Worm (Caenorhabditis elegans) whole organism, L4 larva: ENCODE results near the gene nspc-16.

Experiments used
- F10B5.3 ChIP-seq: sonication (generic microtip); optimal IDR thresholded peaks from 2 replicates; lab custom pipeline; 2016; ENCODE audit warnings: mild to moderate bottlenecking, missing genetic modification characterization, missing compliant biosample characterization
- F37D6.2 ChIP-seq: sonication (generic microtip); optimal IDR thresholded peaks from 2 replicates; lab custom pipeline; 2016; ENCODE audit warnings: mild to moderate bottlenecking, missing genetic modification characterization, missing compliant biosample characterization
- F49E8.2 ChIP-seq: sonication (generic microtip); optimal IDR thresholded peaks from 2 replicates; lab custom pipeline; 2016; ENCODE audit warnings: missing compliant biosample characterization, mild to moderate bottlenecking, missing genetic modification characterization, borderline replicate concordance
- T26A8.4 ChIP-seq: fragments of 200-800 bp; sonication (Bioruptor generic); IDR thresholded peaks from 2 replicates; pipeline ENCODE4 v1.3.6; 2022; ENCODE audit warnings: missing genetic modification characterization, missing compliant biosample characterization
- Y5F2A.4 ChIP-seq: fragments of 200-800 bp; sonication (Bioruptor generic); optimal IDR thresholded peaks from 2 replicates; lab custom pipeline; 2018; ENCODE audit warnings: mild to moderate bottlenecking, missing genetic modification characterization, missing compliant biosample characterization
- ZK337.2 ChIP-seq: fragments of 200-800 bp; sonication (Bioruptor generic); IDR thresholded peaks from 2 replicates; pipeline ENCODE4 v1.3.6; 2022; ENCODE audit warnings: missing genetic modification reagents, missing genetic modification characterization, missing compliant biosample characterization
- ZK546.5 ChIP-seq, 2 experiments: sonication (generic microtip); optimal IDR thresholded peaks; 2 replicates each; lab custom pipeline; 2017; ENCODE audit warnings: missing biosample characterization in 2 of 2, missing genetic modification characterization in 2 of 2
- aha-1 ChIP-seq: fragments of 150-350 bp; peaks from one replicate; lab custom pipeline; 2014; ENCODE audit warnings: missing biosample characterization, missing genetic modification characterization
- arid-1 ChIP-seq: fragments of 200-800 bp; sonication (Bioruptor generic); conservative IDR thresholded peaks from 2 replicates; pipeline ENCODE4 v1.3.6; 2022; ENCODE audit warnings: missing genetic modification reagents, missing genetic modification characterization, missing compliant biosample characterization
- ceh-20 ChIP-seq: fragments of 200-800 bp; sonication (Bioruptor generic); IDR thresholded peaks from 2 replicates; pipeline ENCODE4 v1.3.6; 2022; ENCODE audit warnings: missing genetic modification reagents, missing genetic modification characterization, missing compliant biosample characterization
- cey-2 ChIP-seq: sonication (generic microtip); optimal IDR thresholded peaks from 3 replicates; lab custom pipeline; 2017; ENCODE audit warnings: missing genetic modification characterization, mild to moderate bottlenecking, missing compliant biosample characterization, antibody characterized with exemption, borderline replicate concordance; ENCODE audit not compliant: insufficient read depth
- ctbp-1 ChIP-seq: fragments of 200-800 bp; sonication (Bioruptor generic); IDR thresholded peaks from 2 replicates; pipeline ENCODE4 v1.3.6; 2022; ENCODE audit warnings: missing genetic modification reagents, missing genetic modification characterization, missing compliant biosample characterization
- dmd-6 ChIP-seq: fragments of 200-800 bp; sonication (Bioruptor generic); IDR thresholded peaks from 2 replicates; pipeline ENCODE4 v1.3.6; 2022; ENCODE audit warnings: missing genetic modification reagents, missing genetic modification characterization, missing compliant biosample characterization
- dmd-8 ChIP-seq: fragments of 200-800 bp; sonication (Bioruptor generic); IDR thresholded peaks from 2 replicates; pipeline ENCODE4 v1.3.6; 2022; ENCODE audit warnings: missing genetic modification characterization, missing compliant biosample characterization
- dve-1 ChIP-seq: sonication (generic microtip); optimal IDR thresholded peaks from 2 replicates; lab custom pipeline; 2017; ENCODE audit warnings: antibody characterized with exemption, mild to moderate bottlenecking, missing genetic modification characterization, missing compliant biosample characterization; ENCODE audit not compliant: insufficient read depth
- egl-43 ChIP-seq: fragments of 200-800 bp; sonication (Bioruptor generic); IDR thresholded peaks from 2 replicates; pipeline ENCODE4 v1.3.6; 2022; ENCODE audit warnings: missing genetic modification reagents, missing genetic modification characterization, missing compliant biosample characterization
- gei-8 ChIP-seq: fragments of 200-800 bp; sonication (Bioruptor generic); optimal IDR thresholded peaks from 2 replicates; lab custom pipeline; 2018; ENCODE audit warnings: mild to moderate bottlenecking, missing genetic modification characterization, missing compliant biosample characterization
- hif-1 ChIP-seq, 2 experiments: sonication (generic microtip); optimal IDR thresholded peaks; 2 replicates each; lab custom pipeline; 2016 to 2017; ENCODE audit warnings: missing compliant biosample characterization in 2 of 2, missing genetic modification characterization in 2 of 2, missing genetic modification reagents in 2 of 2, missing genotype in 2 of 2, mild to moderate bottlenecking in 1 of 2
- hlh-11 ChIP-seq: fragments of 200-800 bp; sonication (Bioruptor generic); optimal IDR thresholded peaks from 2 replicates; lab custom pipeline; 2018; ENCODE audit warnings: mild to moderate bottlenecking, missing genetic modification characterization, missing compliant biosample characterization
- hlh-30 ChIP-seq: sonication (generic microtip); optimal IDR thresholded peaks from 2 replicates; lab custom pipeline; 2017; ENCODE audit warnings: antibody characterized with exemption, mild to moderate bottlenecking, missing genetic modification characterization, missing compliant biosample characterization; ENCODE audit not compliant: insufficient read depth
- hmg-1.1 ChIP-seq: fragments of 200-800 bp; sonication (Bioruptor generic); IDR thresholded peaks from 2 replicates; pipeline ENCODE4 v1.3.6; 2022; ENCODE audit warnings: missing genetic modification reagents, missing genetic modification characterization, missing compliant biosample characterization
- lim-7 ChIP-seq: fragments of 200-800 bp; sonication (Bioruptor generic); IDR thresholded peaks from 2 replicates; pipeline ENCODE4 v1.3.6; 2022; ENCODE audit warnings: missing genetic modification characterization, missing compliant biosample characterization
- lin-1 ChIP-seq: fragments of 200-800 bp; sonication (Bioruptor generic); IDR thresholded peaks from 2 replicates; pipeline ENCODE4 v1.3.6; 2022; ENCODE audit warnings: missing genetic modification reagents, missing genetic modification characterization, missing compliant biosample characterization
- lin-29 ChIP-seq: fragments of 200-800 bp; sonication (Bioruptor generic); IDR thresholded peaks from 2 replicates; pipeline ENCODE4 v1.3.6; 2022; ENCODE audit warnings: missing genetic modification reagents, missing genetic modification characterization, missing compliant biosample characterization
- lin-38 ChIP-seq: fragments of 200-800 bp; sonication (Bioruptor generic); IDR thresholded peaks from 2 replicates; pipeline ENCODE4 v1.3.6; 2022; ENCODE audit warnings: missing genetic modification reagents, missing genetic modification characterization, missing compliant biosample characterization
- lir-3 ChIP-seq: sonication (generic microtip); optimal IDR thresholded peaks from 2 replicates; lab custom pipeline; 2016; ENCODE audit warnings: mild to moderate bottlenecking, missing genetic modification characterization, missing compliant biosample characterization
- mdl-1 ChIP-seq, 2 experiments: fragments of 150-350 bp in 1 of 2; sonication (generic microtip) in 1 of 2; optimal IDR thresholded peaks; 2 replicates each; lab custom pipeline; 2014 to 2017; ENCODE audit warnings: missing biosample characterization in 2 of 2, missing genetic modification characterization in 2 of 2
- mep-1 ChIP-seq: fragments of 150-350 bp; sonication (generic microtip); optimal IDR thresholded peaks from 3 replicates; lab custom pipeline; 2014; ENCODE audit warnings: missing biosample characterization, missing genetic modification characterization
- mes-2 ChIP-seq: sonication (generic microtip); optimal IDR thresholded peaks from 2 replicates; lab custom pipeline; 2016; ENCODE audit warnings: missing genotype, mild to moderate bottlenecking, missing genetic modification characterization, missing compliant biosample characterization; ENCODE audit not compliant: poor library complexity, severe bottlenecking
- mxl-3 ChIP-seq: fragments of 200-800 bp; sonication (Bioruptor generic); optimal IDR thresholded peaks from 2 replicates; lab custom pipeline; 2018; ENCODE audit warnings: mild to moderate bottlenecking, missing genetic modification characterization, missing compliant biosample characterization
- nhr-102 ChIP-seq: sonication (generic microtip); optimal IDR thresholded peaks from 2 replicates; lab custom pipeline; 2016; ENCODE audit warnings: mild to moderate bottlenecking, missing genetic modification characterization, moderate library complexity, missing compliant biosample characterization
- nhr-11 ChIP-seq: fragments of 150-350 bp; optimal IDR thresholded peaks from 2 replicates; lab custom pipeline; 2014; ENCODE audit warnings: missing biosample characterization, missing genetic modification characterization
- nhr-28 ChIP-seq: fragments of 150-350 bp; optimal IDR thresholded peaks from 2 replicates; lab custom pipeline; 2014; ENCODE audit warnings: missing biosample characterization, missing genetic modification characterization
- nhr-41 ChIP-seq: fragments of 200-800 bp; sonication (Bioruptor generic); IDR thresholded peaks from 2 replicates; pipeline ENCODE4 v1.3.6; 2022; ENCODE audit warnings: missing genetic modification reagents, missing genetic modification characterization, missing compliant biosample characterization
- nhr-42 ChIP-seq: fragments of 200-800 bp; sonication (Bioruptor generic); IDR thresholded peaks from 2 replicates; pipeline ENCODE4 v1.3.6; 2022; ENCODE audit warnings: missing genetic modification characterization, missing compliant biosample characterization
- nhr-48 ChIP-seq: sonication (generic microtip); optimal IDR thresholded peaks from 2 replicates; lab custom pipeline; 2016; ENCODE audit warnings: mild to moderate bottlenecking, missing genetic modification characterization, missing compliant biosample characterization
- nhr-6 ChIP-seq: fragments of 150-350 bp; optimal IDR thresholded peaks from 2 replicates; lab custom pipeline; 2014; ENCODE audit warnings: missing biosample characterization, missing genetic modification characterization
- nhr-77 ChIP-seq: fragments of 150-350 bp; optimal IDR thresholded peaks from 2 replicates; lab custom pipeline; 2014; ENCODE audit warnings: missing biosample characterization, missing genetic modification characterization
- pha-4 ChIP-seq, 2 experiments: fragments of 150-350 bp in 1 of 2; fragments of 200-800 bp in 1 of 2; sonication (Bioruptor generic) in 1 of 2; IDR thresholded peaks in 1 of 2; optimal IDR thresholded peaks in 1 of 2; 2 replicates each; pipeline versions ENCODE4 v1.3.6 to Lab custom; 2014 to 2022; ENCODE audit warnings: missing genetic modification characterization in 2 of 2, missing genetic modification reagents in 2 of 2, missing biosample characterization in 1 of 2, missing compliant biosample characterization in 1 of 2
- php-3 ChIP-seq: fragments of 200-800 bp; sonication (Bioruptor generic); IDR thresholded peaks from 2 replicates; pipeline ENCODE4 v1.3.6; 2022; ENCODE audit warnings: missing genetic modification reagents, missing genetic modification characterization, missing compliant biosample characterization
- pqm-1 ChIP-seq: sonication (generic microtip); optimal IDR thresholded peaks from 2 replicates; lab custom pipeline; 2017; ENCODE audit warnings: missing biosample characterization, missing genetic modification characterization
- rbr-2 ChIP-seq: sonication (generic microtip); optimal IDR thresholded peaks from 2 replicates; lab custom pipeline; 2016; ENCODE audit warnings: missing genotype, missing genetic modification characterization, missing compliant biosample characterization
- sdz-12 ChIP-seq: fragments of 200-800 bp; sonication (Bioruptor generic); optimal IDR thresholded peaks from 2 replicates; lab custom pipeline; 2018; ENCODE audit warnings: mild to moderate bottlenecking, missing genetic modification characterization, missing compliant biosample characterization
- set-16 ChIP-seq: fragments of 200-800 bp; sonication (Bioruptor generic); IDR thresholded peaks from 2 replicates; pipeline ENCODE4 v1.3.6; 2022; ENCODE audit warnings: missing genetic modification reagents, missing genetic modification characterization, missing compliant biosample characterization
- snpc-4 ChIP-seq: fragments of 150-350 bp; optimal IDR thresholded peaks from 2 replicates; lab custom pipeline; 2014; ENCODE audit warnings: missing biosample characterization, missing genetic modification characterization
- spr-3 ChIP-seq: fragments of 200-800 bp; sonication (Bioruptor generic); optimal IDR thresholded peaks from 2 replicates; lab custom pipeline; 2018; ENCODE audit warnings: mild to moderate bottlenecking, missing genetic modification characterization, missing compliant biosample characterization
- tra-1 ChIP-seq: fragments of 200-800 bp; sonication (Bioruptor generic); IDR thresholded peaks from 2 replicates; pipeline ENCODE4 v1.3.6; 2022; ENCODE audit warnings: missing genetic modification reagents, missing genetic modification characterization, missing compliant biosample characterization

The nspc-16 gene

DNA sequence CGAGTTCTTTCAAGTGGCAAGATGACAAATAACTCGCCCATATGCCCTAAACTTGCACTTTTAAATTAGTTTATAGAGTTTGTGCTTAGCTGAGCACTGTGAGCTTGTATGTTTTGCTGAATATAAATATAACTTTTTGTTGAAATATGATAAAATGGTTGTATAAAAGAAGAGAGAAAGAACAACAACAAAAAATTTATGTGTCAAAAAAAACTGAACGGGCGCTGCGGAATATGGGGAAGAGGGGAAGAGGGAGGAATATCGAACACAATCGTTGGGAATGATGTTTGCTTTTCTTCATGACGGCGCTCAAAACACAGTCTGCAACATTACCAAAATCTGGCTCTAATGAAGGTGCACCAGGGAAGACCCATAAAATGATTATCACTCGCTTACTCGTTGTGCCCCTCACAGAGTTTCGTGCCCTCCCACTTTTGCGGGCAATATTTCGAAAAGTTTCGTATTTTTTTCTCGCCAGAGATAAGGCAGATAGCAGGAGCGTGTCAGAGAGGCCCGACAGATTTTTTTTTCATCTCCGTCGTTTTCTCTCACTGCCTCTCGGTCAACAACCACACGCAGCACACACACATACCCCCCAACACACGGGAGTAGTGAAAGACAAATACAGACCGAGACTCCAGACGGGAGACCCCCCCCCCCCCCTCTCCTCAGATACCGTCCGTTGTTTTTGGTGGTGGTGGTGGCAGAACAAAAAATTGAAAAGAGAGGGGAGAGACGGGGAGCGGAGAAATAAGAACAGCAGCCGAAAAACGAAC, 17.6 kb upstream of the nspc-16 start:
- TF ChIP-seq mdl-1 (tag; optimal IDR thresholded peaks at IDR 0.05; lab: Kevin White, UChicago) (peak; percentile 33 to 81), dmd-6 (GFP tag; lab: Robert Waterston, UW) (peak; percentile 88), egl-43 (peak; percentile 51; the same call in 1 of the 2 replicates), set-16 (peak; percentile 68), nhr-6 (tag; lab: Kevin White, UChicago) (no peak), cey-2 (tag; lab: Kevin White, UChicago) (peak; percentile 31), gei-8 (GFP tag; lab: Kevin White, UChicago) (peak; percentile 68), tra-1 (GFP tag; lab: Robert Waterston, UW) (peak; percentile 83), F49E8.2 (no peak), lim-7 (GFP tag; lab: Robert Waterston, UW) (0 out of 2 replicates have a peak, but pooled peaks have one; percentile 45), nhr-77 (tag; lab: Kevin White, UChicago) (peak; percentile 78), lir-3 (tag; lab: Kevin White, UChicago) (no peak), ctbp-1 (GFP tag; lab: Robert Waterston, UW) (0 out of 2 replicates have a peak, but pooled peaks have one; percentile 32), nhr-42 (0 out of 2 replicates have a peak, but pooled peaks have one; percentile 42), snpc-4 (tag; lab: Kevin White, UChicago) (peak; percentile 4), ceh-20 (GFP tag; lab: Robert Waterston, UW) (0 out of 2 replicates have a peak, but pooled peaks have one; percentile 26), pha-4 (GFP tag; IDR thresholded peaks at IDR 0.05; lab: Robert Waterston, UW) (no peak; the same call in 1 of the 2 replicates), pha-4 (tag; optimal IDR thresholded peaks at IDR 0.05; lab: Kevin White, UChicago) (peak; percentile 11), mes-2 (peak; percentile 56), aha-1 (tag; lab: Kevin White, UChicago) (peak; percentile 92), F10B5.3 (tag; lab: Kevin White, UChicago) (no peak), dve-1 (peak; percentile 82), Y5F2A.4 (no peak), ZK546.5 (tag; optimal IDR thresholded peaks at IDR 0.05; lab: Kevin White, UChicago) (no peak), lin-38 (no peak; the same call in 1 of the 2 replicates), hlh-30 (tag; lab: Kevin White, UChicago) (peak; percentile 78), php-3 (peak; percentile 41; the same call in 1 of the 2 replicates), hmg-1.1 (peak; percentile 54), F37D6.2 (tag; lab: Kevin White, UChicago) (no peak), T26A8.4 (GFP tag; lab: Robert Waterston, UW) (no peak), nhr-102 (tag; lab: Kevin White, UChicago) (peak; percentile 52), hif-1 (tag; optimal IDR thresholded peaks at IDR 0.05; lab: Kevin White, UChicago) (peak in 1 of 2 experiments; percentile 72), rbr-2 (tag; lab: Kevin White, UChicago) (peak; percentile 13), ZK337.2 (GFP tag; lab: Robert Waterston, UW) (0 out of 2 replicates have a peak, but pooled peaks have one; percentile 28), lin-1 (GFP tag; lab: Robert Waterston, UW) (peak; percentile 65), spr-3 (GFP tag; lab: Kevin White, UChicago) (no peak), lin-29 (GFP tag; lab: Robert Waterston, UW) (no peak), dmd-8 (GFP tag; lab: Robert Waterston, UW) (no peak), pqm-1 (tag; lab: Kevin White, UChicago) (peak; percentile 41), mep-1 (tag; lab: Kevin White, UChicago) (peak; percentile 55), nhr-11 (tag; lab: Kevin White, UChicago) (no peak), nhr-48 (tag; lab: Kevin White, UChicago) (peak; percentile 60), arid-1 (no peak), nhr-28 (tag; lab: Kevin White, UChicago) (peak; percentile 92), hlh-11 (peak; percentile 94), sdz-12 (no peak), nhr-41 (GFP tag; lab: Robert Waterston, UW) (peak; percentile 63; the same call in 1 of the 2 replicates), mxl-3 (peak; percentile 90)
